Worm (Caenorhabditis elegans): ENCODE measurements around the gene F46C5.2.

DNA sequence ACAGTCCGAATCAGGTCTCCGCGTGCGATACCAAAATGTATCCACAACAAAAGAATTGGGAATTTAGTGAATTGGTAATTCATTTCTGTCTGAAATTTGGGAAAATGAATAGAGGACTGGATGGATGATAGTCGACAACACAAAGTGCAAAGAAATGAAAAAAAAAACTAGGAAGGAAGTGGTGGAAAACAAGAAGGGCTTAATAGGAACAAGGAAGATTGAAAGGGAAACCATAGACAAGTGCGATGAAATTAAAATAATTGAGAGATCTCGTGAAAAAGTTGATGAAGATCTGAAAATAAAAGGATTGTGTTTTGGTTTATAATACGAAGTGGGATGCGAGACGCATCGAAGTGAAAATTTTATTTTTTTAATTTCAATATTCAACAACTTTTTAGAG is 35.0 kb downstream of the F46C5.2 start, which contains the start of gene F07H5.7:
- TF ChIP-seq fkh-4 (tag; optimal IDR thresholded peaks at IDR 0.05; ENCODE audit: borderline replicate concordance) (no peak), zag-1 (tag; optimal IDR thresholded peaks at IDR 0.05) (no peak)
